Worm (Caenorhabditis elegans): ENCODE measurements around the gene snt-3.
A peak's percentile ranks its signal among the peaks of the same experiment; 100 is the strongest.

- TF ChIP-seq jun-1 (tag; optimal IDR thresholded peaks at IDR 0.05) (no peak), nhr-77 (tag; optimal IDR thresholded peaks at IDR 0.05) (no peak), ZK546.5 (tag; optimal IDR thresholded peaks at IDR 0.05) (no peak), elt-1 (tag; optimal IDR thresholded peaks at IDR 0.05) (no peak), aly-2 (tag; optimal IDR thresholded peaks at IDR 0.05) (no peak), nhr-12 (tag; optimal IDR thresholded peaks at IDR 0.05) (no peak), ceh-28 (tag; optimal IDR thresholded peaks at IDR 0.05) (no peak), ama-1 (optimal IDR thresholded peaks at IDR 0.05) (no peak), unc-62 (GFP tag; optimal IDR thresholded peaks at IDR 0.05) (no peak), pha-4 (tag; optimal IDR thresholded peaks at IDR 0.05) (peak; percentile 25), fkh-10 (GFP tag; optimal IDR thresholded peaks at IDR 0.05) (no peak)
Measured at ce11 chrV:1389838-1390237, 19.0 kb upstream of the snt-3 start.
